Fruit fly (Drosophila melanogaster) whole organism, embryonic: ENCODE results near the gene Ostgamma.

Experiments
- Atf6 ChIP-seq: fragments of 200-800 bp; sonication (Bioruptor generic); IDR thresholded peaks from 2 replicates; pipeline ENCODE4 v1.3.6; 2022; ENCODE audit warnings: missing biosample characterization, missing genetic modification characterization
- B-H1 ChIP-seq: fragments of 200-800 bp; sonication (Bioruptor generic); IDR thresholded peaks from 3 replicates; pipeline ENCODE4 v1.3.6; 2022; ENCODE audit warnings: missing biosample characterization, missing genetic modification characterization
- CG10959 ChIP-seq: fragments of 200-800 bp; sonication (Bioruptor generic); IDR thresholded peaks from 2 replicates; pipeline ENCODE4 v1.3.6; 2022; ENCODE audit warnings: missing biosample characterization, missing genetic modification characterization
- CG12071 ChIP-seq: fragments of 200-800 bp; sonication (Bioruptor generic); optimal IDR thresholded peaks from 3 replicates; lab custom pipeline; 2018; ENCODE audit warnings: missing biosample characterization, mild to moderate bottlenecking, missing genetic modification characterization
- CG13624 ChIP-seq: fragments of 200-800 bp; sonication (Bioruptor generic); optimal IDR thresholded peaks from 2 replicates; lab custom pipeline; 2016; ENCODE audit warnings: missing biosample characterization, missing genetic modification characterization
- CG13894 ChIP-seq: fragments of 200-800 bp; sonication (Bioruptor generic); optimal IDR thresholded peaks from 3 replicates; lab custom pipeline; 2018; ENCODE audit warnings: missing biosample characterization, mild to moderate bottlenecking, missing genetic modification characterization, moderate library complexity
- CG15269 ChIP-seq: fragments of 200-800 bp; sonication (Bioruptor generic); optimal IDR thresholded peaks from 2 replicates; lab custom pipeline; 2018; ENCODE audit warnings: missing biosample characterization, mild to moderate bottlenecking, missing genetic modification characterization, moderate library complexity
- CG16815 ChIP-seq: fragments of 200-800 bp; sonication (Bioruptor generic); optimal IDR thresholded peaks from 3 replicates; lab custom pipeline; 2017; ENCODE audit warnings: missing biosample characterization, mild to moderate bottlenecking, missing genetic modification characterization
- CG18599 ChIP-seq: fragments of 200-800 bp; sonication (Bioruptor generic); optimal IDR thresholded peaks from 3 replicates; lab custom pipeline; 2017; ENCODE audit warnings: missing biosample characterization, missing genetic modification characterization, mild to moderate bottlenecking, moderate library complexity, missing genetic modification reagents
- CG4360 ChIP-seq: fragments of 200-800 bp; sonication (Bioruptor generic); IDR thresholded peaks from 2 replicates; pipeline ENCODE4 v1.3.6; 2022; ENCODE audit warnings: missing biosample characterization, missing genetic modification characterization
- CG5245 ChIP-seq: fragments of 200-800 bp; sonication (Bioruptor generic); optimal IDR thresholded peaks from 3 replicates; lab custom pipeline; 2016; ENCODE audit warnings: missing biosample characterization, missing genetic modification characterization
- CG6791 ChIP-seq: fragments of 200-800 bp; sonication (Bioruptor generic); IDR thresholded peaks from 3 replicates; pipeline ENCODE4 v1.3.6; 2022; ENCODE audit warnings: missing biosample characterization, missing genetic modification characterization; ENCODE audit not compliant: partially characterized antibody
- CG7556 ChIP-seq: fragments of 200-800 bp; sonication (Bioruptor generic); optimal IDR thresholded peaks from 2 replicates; lab custom pipeline; 2017; ENCODE audit warnings: missing biosample characterization, mild to moderate bottlenecking, missing genetic modification characterization
- CG7745 ChIP-seq: fragments of 200-800 bp; sonication (Bioruptor generic); optimal IDR thresholded peaks from 2 replicates; lab custom pipeline; 2018; ENCODE audit warnings: missing biosample characterization, mild to moderate bottlenecking, missing genetic modification characterization, moderate library complexity
- CG7963 ChIP-seq: fragments of 200-800 bp; sonication (Bioruptor generic); IDR thresholded peaks from 3 replicates; pipeline ENCODE4 v1.3.6; 2022; ENCODE audit warnings: missing biosample characterization, missing genetic modification characterization; ENCODE audit not compliant: partially characterized antibody
- CG7987 ChIP-seq: fragments of 200-800 bp; sonication (Bioruptor generic); optimal IDR thresholded peaks from 2 replicates; lab custom pipeline; 2018; ENCODE audit warnings: missing biosample characterization, mild to moderate bottlenecking, missing genetic modification characterization, moderate library complexity
- CG8281 ChIP-seq: fragments of 200-800 bp; sonication (Bioruptor generic); optimal IDR thresholded peaks from 2 replicates; lab custom pipeline; 2018; ENCODE audit warnings: missing biosample characterization, mild to moderate bottlenecking, missing genetic modification characterization, moderate library complexity
- Dip2 ChIP-seq: fragments of 200-800 bp; sonication (Bioruptor generic); IDR thresholded peaks from 2 replicates; pipeline ENCODE4 v1.3.6; 2022; ENCODE audit warnings: missing biosample characterization, missing genetic modification characterization
- Kr ChIP-seq: fragments of 200-800 bp; sonication (Bioruptor generic); optimal IDR thresholded peaks from 2 replicates; lab custom pipeline; 2017; ENCODE audit warnings: missing biosample characterization, mild to moderate bottlenecking, missing genetic modification characterization
- Lim3 ChIP-seq: fragments of 200-800 bp; sonication (Bioruptor generic); IDR thresholded peaks from 2 replicates; pipeline ENCODE4 v1.3.6; 2022; ENCODE audit warnings: missing biosample characterization, missing genetic modification characterization
- Lpt ChIP-seq: fragments of >200 bp; optimal IDR thresholded peaks from 2 replicates; lab custom pipeline; 2018; ENCODE audit warnings: missing biosample characterization, missing genetic modification characterization
- Med ChIP-seq: fragments of 200-800 bp; sonication (Bioruptor generic); peaks from one replicate; lab custom pipeline; 2016; ENCODE audit warnings: missing biosample characterization, missing genetic modification characterization, mild to moderate bottlenecking, inconsistent platforms, moderate library complexity
- NC2α ChIP-seq: fragments of 200-800 bp; sonication (Bioruptor generic); optimal IDR thresholded peaks from 2 replicates; lab custom pipeline; 2016; ENCODE audit warnings: missing biosample characterization, missing genetic modification characterization
- NFAT ChIP-seq: fragments of 200-800 bp; sonication (Bioruptor generic); IDR thresholded peaks from 2 replicates; pipeline ENCODE4 v1.3.6; 2022; ENCODE audit warnings: missing biosample characterization, missing genetic modification characterization
- Nf-YA ChIP-seq: fragments of 200-800 bp; sonication (Bioruptor generic); IDR thresholded peaks from 2 replicates; pipeline ENCODE4 v1.3.6; 2022; ENCODE audit warnings: missing biosample characterization, missing genetic modification characterization
- Pdp1 ChIP-seq, 2 experiments: fragments of 200-800 bp; sonication (Bioruptor generic); optimal IDR thresholded peaks; 3 replicates each; lab custom pipeline; 2016; ENCODE audit warnings: missing biosample characterization in 2 of 2, missing genetic modification characterization in 2 of 2, mild to moderate bottlenecking in 1 of 2, moderate library complexity in 1 of 2
- Rfx ChIP-seq: fragments of 200-800 bp; sonication (Bioruptor generic); IDR thresholded peaks from 2 replicates; pipeline ENCODE4 v1.3.6; 2022; ENCODE audit warnings: missing biosample characterization, missing genetic modification characterization
- Stat92E ChIP-seq, 3 experiments: fragments of >200 bp in 2 of 3; fragments of 200-800 bp in 1 of 3; sonication (Bioruptor generic) in 1 of 3; optimal IDR thresholded peaks; 2 replicates each; lab custom pipeline; 2017 to 2019; ENCODE audit warnings: missing biosample characterization in 3 of 3, missing genetic modification characterization in 3 of 3, mild to moderate bottlenecking in 1 of 3, moderate library complexity in 1 of 3
- Xrp1 ChIP-seq: fragments of 200-800 bp; sonication (Bioruptor generic); IDR thresholded peaks from 2 replicates; pipeline ENCODE4 v1.3.6; 2022; ENCODE audit warnings: missing biosample characterization, missing genetic modification characterization
- bowl ChIP-seq: fragments of 200-800 bp; sonication (Bioruptor generic); IDR thresholded peaks from 2 replicates; pipeline ENCODE4 v1.3.6; 2022; ENCODE audit warnings: missing biosample characterization, missing genetic modification characterization
- cg ChIP-seq: fragments of 200-800 bp; sonication (Bioruptor generic); optimal IDR thresholded peaks from 3 replicates; lab custom pipeline; 2019; ENCODE audit warnings: missing biosample characterization, mild to moderate bottlenecking, missing genetic modification characterization, moderate library complexity
- chinmo ChIP-seq: fragments of 200-800 bp; sonication (Bioruptor generic); IDR thresholded peaks from 4 replicates; pipeline ENCODE4 v1.3.6; 2022; ENCODE audit warnings: missing biosample characterization, missing genetic modification characterization; ENCODE audit not compliant: partially characterized antibody
- chm ChIP-seq: fragments of 200-800 bp; sonication (Bioruptor generic); IDR thresholded peaks from 2 replicates; pipeline ENCODE4 v1.3.6; 2022; ENCODE audit warnings: missing biosample characterization, missing genetic modification characterization
- crol ChIP-seq: fragments of 200-800 bp; sonication (Bioruptor generic); IDR thresholded peaks from 2 replicates; pipeline ENCODE4 v1.3.6; 2022; ENCODE audit warnings: missing biosample characterization, missing genetic modification characterization
- gem ChIP-seq: fragments of 200-800 bp; sonication (Bioruptor generic); optimal IDR thresholded peaks from 2 replicates; lab custom pipeline; 2019; ENCODE audit warnings: missing biosample characterization, mild to moderate bottlenecking, missing genetic modification characterization, moderate library complexity
- jumu ChIP-seq: fragments of 200-800 bp; sonication (Bioruptor generic); optimal IDR thresholded peaks from 3 replicates; lab custom pipeline; 2016; ENCODE audit warnings: missing biosample characterization, missing genetic modification characterization
- ken ChIP-seq: fragments of 200-800 bp; sonication (Bioruptor generic); IDR thresholded peaks from 3 replicates; pipeline ENCODE4 v1.3.6; 2022; ENCODE audit warnings: missing biosample characterization, missing genetic modification characterization
- oc ChIP-seq: fragments of 200-800 bp; sonication (Bioruptor generic); optimal IDR thresholded peaks from 2 replicates; lab custom pipeline; 2018; ENCODE audit warnings: missing biosample characterization, mild to moderate bottlenecking, missing genetic modification characterization, moderate library complexity
- pb ChIP-seq: fragments of 200-800 bp; sonication (Bioruptor generic); optimal IDR thresholded peaks from 3 replicates; lab custom pipeline; 2016; ENCODE audit warnings: missing biosample characterization, missing genetic modification characterization
- pfk ChIP-seq: fragments of 200-800 bp; sonication (Bioruptor generic); optimal IDR thresholded peaks from 2 replicates; lab custom pipeline; 2018; ENCODE audit warnings: missing biosample characterization, mild to moderate bottlenecking, missing genetic modification characterization, moderate library complexity
- rib ChIP-seq: fragments of 200-800 bp; sonication (Bioruptor generic); IDR thresholded peaks from 2 replicates; pipeline ENCODE4 v1.3.6; 2022; ENCODE audit warnings: missing biosample characterization, missing genetic modification characterization
- row ChIP-seq: fragments of 200-800 bp; sonication (Bioruptor generic); IDR thresholded peaks from 3 replicates; pipeline ENCODE4 v1.3.6; 2022; ENCODE audit warnings: missing biosample characterization, missing genetic modification characterization
- salm ChIP-seq: fragments of 200-800 bp; sonication (Bioruptor generic); optimal IDR thresholded peaks from 2 replicates; lab custom pipeline; 2018; ENCODE audit warnings: missing biosample characterization, mild to moderate bottlenecking, missing genetic modification characterization
- sqz ChIP-seq: fragments of 200-800 bp; sonication (Bioruptor generic); optimal IDR thresholded peaks from 3 replicates; lab custom pipeline; 2018; ENCODE audit warnings: missing biosample characterization, mild to moderate bottlenecking, missing genetic modification characterization
- twi ChIP-seq: fragments of 200-800 bp; optimal IDR thresholded peaks from 2 replicates; lab custom pipeline; 2019; ENCODE audit warnings: missing biosample characterization, mild to moderate bottlenecking, missing genetic modification characterization, moderate library complexity
- usp ChIP-seq: fragments of >200 bp; optimal IDR thresholded peaks from 2 replicates; lab custom pipeline; 2017; ENCODE audit warnings: missing biosample characterization, missing genetic modification characterization
- zf30C ChIP-seq: fragments of 200-800 bp; sonication (Bioruptor generic); optimal IDR thresholded peaks from 3 replicates; lab custom pipeline; 2018; ENCODE audit warnings: missing biosample characterization, mild to moderate bottlenecking, missing genetic modification characterization

The Ostgamma gene

dm6 chr2L:8297070-8297469, 10.9 kb downstream of the Ostgamma start (continued):
- TF ChIP-seq CG16815 (no peak), Stat92E (GFP tag; optimal IDR thresholded peaks at IDR 0.05; lab: Kevin White, UChicago) (no peak), chm (no peak), Nf-YA (GFP tag; lab: Robert Waterston, UW) (no peak), usp (no peak), Kr (GFP tag; lab: Kevin White, UChicago) (no peak)
- TF ChIP-seq, all 482 proteins: peak for 12

dm6 chr2L:8296395-8296794, 11.6 kb downstream of the Ostgamma start:
- TF ChIP-seq CG5245 (GFP tag; lab: Kevin White, UChicago) = no peak
- TF ChIP-seq row (GFP tag; lab: Robert Waterston, UW) = peak; percentile 25; the same call in 1 of the 3 replicates
- peak; percentile 24 for TF ChIP-seq CG13894 (tag; lab: Kevin White, UChicago)
- peak; percentile 16 for TF ChIP-seq CG18599
- TF ChIP-seq Rfx (GFP tag; lab: Robert Waterston, UW) = 0 out of 2 replicates have a peak, but pooled peaks have one; percentile 22
- TF ChIP-seq Med (GFP tag; lab: Kevin White, UChicago) = peak; percentile 41
- TF ChIP-seq Lpt = no peak
- no peak for TF ChIP-seq Xrp1 (GFP tag; lab: Robert Waterston, UW)
- peak; percentile 5 for TF ChIP-seq gem (tag; lab: Kevin White, UChicago)
- peak; percentile 22 for TF ChIP-seq oc (tag; lab: Kevin White, UChicago)
- TF ChIP-seq CG4360 = peak; percentile 94
- peak; percentile 78 for TF ChIP-seq zf30C (GFP tag; lab: Kevin White, UChicago)
- peak; percentile 33 for TF ChIP-seq sqz
- TF ChIP-seq CG10959 (GFP tag; lab: Robert Waterston, UW) = no peak
- TF ChIP-seq CG7556 (GFP tag; lab: Kevin White, UChicago) = peak; percentile 11
- 0 out of 2 replicates have a peak, but pooled peaks have one; percentile 23 for TF ChIP-seq Atf6 (GFP tag; lab: Robert Waterston, UW)
- TF ChIP-seq CG6791 = 0 out of 3 replicates have a peak, but pooled peaks have one; percentile 13
- 0 out of 2 replicates have a peak, but pooled peaks have one; percentile 9 for TF ChIP-seq NFAT
- peak; percentile 14 for TF ChIP-seq CG7745 (tag; lab: Kevin White, UChicago)
- TF ChIP-seq CG8281 (tag; lab: Kevin White, UChicago) = no peak
- peak; percentile 31; the same call in 1 of the 2 replicates for TF ChIP-seq chm
- no peak for TF ChIP-seq rib
- peak; percentile 64 for TF ChIP-seq cg (GFP tag; lab: Kevin White, UChicago)

dm6 chr2L:8294043-8294442, 13.9 kb downstream of the Ostgamma start:
- peak; percentile 36; the same call in 1 of the 2 replicates for TF ChIP-seq crol (GFP tag; lab: Robert Waterston, UW)
- peak; percentile 84 for TF ChIP-seq oc (tag; lab: Kevin White, UChicago)
- TF ChIP-seq Med (GFP tag; lab: Kevin White, UChicago) = peak; percentile 49
- no peak for TF ChIP-seq pb
- TF ChIP-seq Dip2 (GFP tag; lab: Robert Waterston, UW) = no peak
- TF ChIP-seq chinmo (GFP tag; lab: Robert Waterston, UW) = 0 out of 4 replicates have a peak, but pooled peaks have one; percentile 56
- peak; percentile 15 for TF ChIP-seq CG15269 (tag; lab: Kevin White, UChicago)

- TF ChIP-seq bowl (GFP tag; lab: Robert Waterston, UW) (no peak), NC2α (GFP tag; lab: Kevin White, UChicago) (no peak), twi (peak; percentile 41), Pdp1 (GFP tag; optimal IDR thresholded peaks at IDR 0.05; lab: Kevin White, UChicago) (peak in 1 of 2 experiments; percentile 57), cg (GFP tag; lab: Kevin White, UChicago) (no peak), pfk (no peak), CG13624 (GFP tag; lab: Kevin White, UChicago) (no peak), salm (tag; lab: Kevin White, UChicago) (no peak), B-H1 (GFP tag; lab: Robert Waterston, UW) (no peak), CG7963 (GFP tag; lab: Robert Waterston, UW) (no peak), ken (GFP tag; lab: Robert Waterston, UW) (no peak), CG7987 (GFP tag; lab: Kevin White, UChicago) (no peak), jumu (GFP tag; lab: Kevin White, UChicago) (no peak), CG12071 (no peak), Lim3 (no peak), usp (no peak)
Measured at dm6 chr2L:8293449-8293848, 14.5 kb downstream of the Ostgamma start.
